Worm (Caenorhabditis elegans): ENCODE results near the gene idpa-1.

Gene idpa-1

DNA sequence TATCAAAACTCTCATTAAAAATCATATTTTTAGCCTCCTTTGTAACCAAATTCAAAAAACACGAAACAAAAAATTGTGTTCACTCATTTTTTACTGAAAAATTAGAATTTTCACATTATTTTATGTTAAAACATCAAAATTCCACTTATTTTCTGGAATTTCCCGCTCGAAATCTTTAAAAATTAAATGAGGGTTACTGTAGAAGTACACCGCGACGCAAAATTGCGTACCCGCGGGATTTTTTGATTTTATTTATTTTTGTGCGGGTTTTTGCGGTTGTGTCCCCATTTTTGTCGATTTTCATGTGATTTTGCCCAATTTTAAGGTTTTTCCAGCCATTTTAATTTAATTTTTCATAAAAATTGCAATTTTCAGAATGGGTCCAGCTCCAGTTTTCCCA, 42.7 kb downstream of the idpa-1 start (continued):
- TF ChIP-seq ceh-58 (GFP tag; IDR thresholded peaks at IDR 0.05) (no peak), snpc-3.4 (tag; optimal IDR thresholded peaks at IDR 0.05) (peak; percentile 36), lin-40 (tag; optimal IDR thresholded peaks at IDR 0.05) (no peak), C06A6.2 (GFP tag; conservative IDR thresholded peaks at IDR 0.05) (no peak), somi-1 (GFP tag; optimal IDR thresholded peaks at IDR 0.05) (no peak), him-1 (tag; optimal IDR thresholded peaks at IDR 0.05) (peak; percentile 61), efl-1 (GFP tag; optimal IDR thresholded peaks at IDR 0.05) (peak; percentile 94), B0336.3 (GFP tag; IDR thresholded peaks at IDR 0.05) (no peak), mcd-1 (GFP tag; IDR thresholded peaks at IDR 0.05) (peak; percentile 37; the same call in 1 of the 2 replicates), rec-8 (tag; optimal IDR thresholded peaks at IDR 0.05) (no peak), B0261.1 (tag; optimal IDR thresholded peaks at IDR 0.05) (no peak), xnd-1 (tag; optimal IDR thresholded peaks at IDR 0.05) (peak; percentile 84), unc-130 (GFP tag; optimal IDR thresholded peaks at IDR 0.05) (peak; percentile 33), F52B5.7 (tag; optimal IDR thresholded peaks at IDR 0.05) (no peak), snpc-1.3 (tag; optimal IDR thresholded peaks at IDR 0.05; ENCODE audit: insufficient read depth) (peak; percentile 16), pha-4 (tag; optimal IDR thresholded peaks at IDR 0.05) (no peak), tbp1 (GFP tag; optimal IDR thresholded peaks at IDR 0.05) (peak; percentile 20), mel-28 (tag; optimal IDR thresholded peaks at IDR 0.05; ENCODE audit: borderline replicate concordance) (no peak), repo-1 (tag; optimal IDR thresholded peaks at IDR 0.05) (no peak), pbrm-1 (GFP tag; IDR thresholded peaks at IDR 0.05) (no peak), nfya-2 (GFP tag; IDR thresholded peaks at IDR 0.05) (no peak), hmg-1.2 (GFP tag; IDR thresholded peaks at IDR 0.05) (peak; percentile 54; the same call in 1 of the 2 replicates), ztf-22 (GFP tag; optimal IDR thresholded peaks at IDR 0.05) (no peak), mes-4 (tag; optimal IDR thresholded peaks at IDR 0.05) (no peak), bed-1 (GFP tag; IDR thresholded peaks at IDR 0.05) (no peak), let-607 (tag; optimal IDR thresholded peaks at IDR 0.05) (no peak), aptf-2 (GFP tag; conservative IDR thresholded peaks at IDR 0.05) (no peak), attf-5 (GFP tag; optimal IDR thresholded peaks at IDR 0.05) (no peak), madf-6 (GFP tag; IDR thresholded peaks at IDR 0.05) (peak; percentile 95), ztf-25 (GFP tag; IDR thresholded peaks at IDR 0.05) (no peak), K11D2.4 (GFP tag; IDR thresholded peaks at IDR 0.05) (no peak), F10E7.11 (tag; optimal IDR thresholded peaks at IDR 0.05) (no peak), Y53G8AR.9 (GFP tag; conservative IDR thresholded peaks at IDR 0.05) (0 out of 2 replicates have a peak, but pooled peaks have one; percentile 21), F33H1.4 (GFP tag; IDR thresholded peaks at IDR 0.05) (peak; percentile 78), nfyb-1 (GFP tag; IDR thresholded peaks at IDR 0.05) (0 out of 2 replicates have a peak, but pooled peaks have one; percentile 32), dpl-1 (GFP tag; optimal IDR thresholded peaks at IDR 0.05) (peak; percentile 80), rcor-1 (GFP tag; IDR thresholded peaks at IDR 0.05) (peak; percentile 47), T07F8.4 (tag; optimal IDR thresholded peaks at IDR 0.05) (no peak), lsl-1 (GFP tag; optimal IDR thresholded peaks at IDR 0.05) (peak; percentile 94), tlf-1 (GFP tag; optimal IDR thresholded peaks at IDR 0.05) (peak; percentile 23), nhr-179 (tag; optimal IDR thresholded peaks at IDR 0.05) (no peak), lir-1 (GFP tag; conservative IDR thresholded peaks at IDR 0.05) (0 out of 2 replicates have a peak, but pooled peaks have one; percentile 21)

Measured in whole organism, young adult.